Worm (Caenorhabditis elegans): ENCODE data around the gene dmsr-14.
A peak's percentile ranks its signal among the peaks of the same experiment; 100 is the strongest.

dmsr-14 gene

ce11 chrV:6801850-6802249 is 15.2 kb downstream of the dmsr-14 start, which contains the start of gene dmsr-10:
dmsr-10 (minus strand) TSS chrV:6801950.
- TF ChIP-seq efl-1 (optimal IDR thresholded peaks at IDR 0.05) (no peak), efl-1 (GFP tag; optimal IDR thresholded peaks at IDR 0.05 in 1 of 2) (peak in 1 of 2 experiments; percentile 71), fkh-8 (tag; optimal IDR thresholded peaks at IDR 0.05) (no peak)

ce11 chrV:6799564-6799963 is 17.5 kb downstream of the dmsr-14 start, which contains the start of gene dmsr-9:
dmsr-9 (minus strand) TSS chrV:6799664.
- no peak for TF ChIP-seq lin-15B (tag; optimal IDR thresholded peaks at IDR 0.05)
- no peak for TF ChIP-seq mep-1 (tag; optimal IDR thresholded peaks at IDR 0.05)
- peak; percentile 30 for TF ChIP-seq fkh-8 (tag; optimal IDR thresholded peaks at IDR 0.05)
- no peak for TF ChIP-seq nhr-237 (tag; optimal IDR thresholded peaks at IDR 0.05)

DNA sequence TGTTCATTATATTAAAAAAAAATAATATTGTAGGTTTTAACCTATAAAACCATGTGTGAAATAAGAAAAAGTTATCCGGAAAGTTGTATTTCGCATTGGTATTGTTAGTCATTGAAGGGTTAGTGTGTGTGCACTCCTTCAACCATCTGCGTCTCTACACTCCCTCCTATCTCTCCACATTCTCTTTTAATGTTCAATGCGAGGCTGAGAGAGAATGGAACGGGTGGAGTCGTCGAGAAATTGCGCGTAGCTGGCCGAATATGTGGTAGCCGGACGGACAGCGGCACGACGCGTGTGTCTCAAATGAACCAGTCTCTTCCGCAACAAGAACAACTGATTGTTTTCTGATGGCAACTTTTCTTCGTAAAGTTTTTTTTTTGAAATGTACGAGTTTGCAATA is 20.2 kb downstream of the dmsr-14 start:
- TF ChIP-seq nhr-19 (GFP tag; conservative IDR thresholded peaks at IDR 0.05), result no peak
- TF ChIP-seq lin-39 (tag; optimal IDR thresholded peaks at IDR 0.05), result no peak
- TF ChIP-seq nhr-237 (tag; optimal IDR thresholded peaks at IDR 0.05), result no peak
- TF ChIP-seq xbp-1 (tag; optimal IDR thresholded peaks at IDR 0.05), result peak; percentile 6
- peak; percentile 68 for TF ChIP-seq mep-1 (tag; optimal IDR thresholded peaks at IDR 0.05)
- no peak for TF ChIP-seq mab-9 (GFP tag; IDR thresholded peaks at IDR 0.05)
- no peak for TF ChIP-seq grh-1 (GFP tag; IDR thresholded peaks at IDR 0.05)
- TF ChIP-seq lin-14 (GFP tag; optimal IDR thresholded peaks at IDR 0.05), result peak; percentile 91
- no peak for TF ChIP-seq pax-3 (tag; optimal IDR thresholded peaks at IDR 0.05)
- TF ChIP-seq nhr-20 (tag; optimal IDR thresholded peaks at IDR 0.05), result peak; percentile 22
- TF ChIP-seq alr-1 (tag; optimal IDR thresholded peaks at IDR 0.05; ENCODE audit: borderline replicate concordance), result no peak
- TF ChIP-seq dpl-1 (GFP tag; optimal IDR thresholded peaks at IDR 0.05), result peak in 1 of 3 experiments; percentile 4
- TF ChIP-seq lin-15B (tag; optimal IDR thresholded peaks at IDR 0.05), result no peak
- TF ChIP-seq lsy-2 (tag; optimal IDR thresholded peaks at IDR 0.05), result peak; percentile 3 to 13
- no peak for TF ChIP-seq Y116A8C.19 (tag; optimal IDR thresholded peaks at IDR 0.05; ENCODE audit: borderline replicate concordance)
- TF ChIP-seq unc-30 (tag; optimal IDR thresholded peaks at IDR 0.05), result no peak
- TF ChIP-seq sptf-1 (tag; optimal IDR thresholded peaks at IDR 0.05), result no peak
- peak; percentile 55 for TF ChIP-seq snu-23 (GFP tag; optimal IDR thresholded peaks at IDR 0.05)
- no peak for TF ChIP-seq nhr-28 (tag; optimal IDR thresholded peaks at IDR 0.05)
- TF ChIP-seq nhr-71 (tag; optimal IDR thresholded peaks at IDR 0.05), result peak; percentile 20
- TF ChIP-seq nhr-84 (tag; optimal IDR thresholded peaks at IDR 0.05), result no peak
- TF ChIP-seq ceh-8 (GFP tag; optimal IDR thresholded peaks at IDR 0.05), result no peak
- no peak for TF ChIP-seq fos-1 (tag; optimal IDR thresholded peaks at IDR 0.05)
- TF ChIP-seq ets-5 (GFP tag; IDR thresholded peaks at IDR 0.05), result no peak
- TF ChIP-seq dsc-1 (tag; optimal IDR thresholded peaks at IDR 0.05), result peak; percentile 8
- peak; percentile 6 for TF ChIP-seq nhr-47 (tag; optimal IDR thresholded peaks at IDR 0.05)
- no peak for TF ChIP-seq aha-1 (tag; optimal IDR thresholded peaks at IDR 0.05)
- no peak for TF ChIP-seq elt-2 (tag; optimal IDR thresholded peaks at IDR 0.05)
- peak in 1 of 2 experiments; percentile 12 for TF ChIP-seq lin-35 (GFP tag; optimal IDR thresholded peaks at IDR 0.05)
- TF ChIP-seq swsn-7 (tag; optimal IDR thresholded peaks at IDR 0.05), result peak; percentile 8
- no peak for TF ChIP-seq unc-98 (GFP tag; IDR thresholded peaks at IDR 0.05)
- TF ChIP-seq rnt-1 (tag; optimal IDR thresholded peaks at IDR 0.05), result peak; percentile 34
- TF ChIP-seq unc-86 (tag; optimal IDR thresholded peaks at IDR 0.05), result peak; percentile 12
- peak in 1 of 2 experiments; percentile 18 for TF ChIP-seq mdl-1 (tag; optimal IDR thresholded peaks at IDR 0.05)
- TF ChIP-seq fkh-4 (tag; optimal IDR thresholded peaks at IDR 0.05; ENCODE audit: borderline replicate concordance), result no peak
- TF ChIP-seq blmp-1 (tag; optimal IDR thresholded peaks at IDR 0.05), result peak; percentile 57
- TF ChIP-seq sup-37 (GFP tag; optimal IDR thresholded peaks at IDR 0.05), result no peak
- no peak for TF ChIP-seq isw-1 (GFP tag; IDR thresholded peaks at IDR 0.05)
- no peak for TF ChIP-seq efl-3 (GFP tag; optimal IDR thresholded peaks at IDR 0.05)
- no peak for TF ChIP-seq vab-15 (tag; optimal IDR thresholded peaks at IDR 0.05)
- no peak for TF ChIP-seq aly-2 (tag; optimal IDR thresholded peaks at IDR 0.05)
- TF ChIP-seq snpc-4 (tag; optimal IDR thresholded peaks at IDR 0.05), result peak; percentile 10
- peak in 2 of 3 experiments; percentile 3 to 33 for TF ChIP-seq ceh-82 (tag; optimal IDR thresholded peaks at IDR 0.05)
- TF ChIP-seq unc-130 (tag; optimal IDR thresholded peaks at IDR 0.05), result no peak
- TF ChIP-seq fkh-10 (GFP tag; optimal IDR thresholded peaks at IDR 0.05), result no peak
- TF ChIP-seq nhr-85 (tag), result peak; percentile 16

Measured in whole organism, L1 larva.